Worm (Caenorhabditis elegans) whole organism, L2 larva: Measurements from ENCODE around the gene fbxa-170.

ENCODE experiments used
- R02D3.7 ChIP-seq: fragments of 150-350 bp; optimal IDR thresholded peaks from 2 replicates; lab custom pipeline; 2014; ENCODE audit warnings: missing biosample characterization, missing genetic modification characterization
- Y55F3AM.14 ChIP-seq: fragments of 200-800 bp; sonication (Bioruptor generic); optimal IDR thresholded peaks from 2 replicates; lab custom pipeline; 2018; ENCODE audit warnings: mild to moderate bottlenecking, missing genetic modification characterization, missing compliant biosample characterization
- ZK546.5 ChIP-seq: sonication (generic microtip); optimal IDR thresholded peaks from 2 replicates; lab custom pipeline; 2017; ENCODE audit warnings: missing biosample characterization, missing genetic modification characterization
- dmd-4 ChIP-seq: sonication (generic microtip); optimal IDR thresholded peaks from 2 replicates; lab custom pipeline; 2017; ENCODE audit warnings: missing biosample characterization, missing genetic modification characterization
- elt-1 ChIP-seq: fragments of 150-350 bp; optimal IDR thresholded peaks from 2 replicates; lab custom pipeline; 2014; ENCODE audit warnings: missing biosample characterization, missing genetic modification characterization
- nhr-237 ChIP-seq: fragments of 150-350 bp; optimal IDR thresholded peaks from 2 replicates; lab custom pipeline; 2014; ENCODE audit warnings: missing biosample characterization, missing genetic modification characterization
- nhr-77 ChIP-seq: fragments of 150-350 bp; optimal IDR thresholded peaks from 2 replicates; lab custom pipeline; 2014; ENCODE audit warnings: missing biosample characterization, missing genetic modification characterization
- skn-1 ChIP-seq: sonication (generic microtip); optimal IDR thresholded peaks from 2 replicates; lab custom pipeline; 2017; ENCODE audit warnings: missing biosample characterization, missing genetic modification characterization
- zag-1 ChIP-seq: fragments of 150-350 bp; optimal IDR thresholded peaks from 2 replicates; lab custom pipeline; 2014; ENCODE audit warnings: missing biosample characterization, missing genetic modification characterization
- ztf-11 ChIP-seq: sonication (generic microtip); optimal IDR thresholded peaks from 2 replicates; lab custom pipeline; 2017; ENCODE audit warnings: missing biosample characterization, missing genetic modification characterization
- ztf-4 ChIP-seq: fragments of 150-350 bp; optimal IDR thresholded peaks from 2 replicates; lab custom pipeline; 2014; ENCODE audit warnings: missing biosample characterization, missing genetic modification characterization

DNA sequence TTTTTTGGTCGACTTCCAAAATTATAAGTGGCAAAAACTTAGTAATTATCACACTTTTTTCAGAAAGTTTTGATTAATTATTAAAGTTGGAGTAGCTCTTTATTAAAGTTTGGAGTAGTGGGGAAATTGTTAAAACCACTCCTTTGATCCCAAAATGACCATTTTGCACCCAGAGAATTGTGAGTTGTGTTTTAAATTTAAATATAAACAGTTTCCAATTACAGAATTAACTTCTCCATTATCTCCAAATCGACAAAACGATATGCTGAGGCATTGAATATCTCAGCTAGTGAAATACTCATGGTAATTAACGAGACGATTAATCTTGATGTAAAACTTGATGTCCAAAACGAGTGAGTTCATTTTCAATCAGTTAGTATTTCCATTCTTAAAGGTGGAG lies 50.1 kb downstream of the fbxa-170 start, which contains the start of gene fbxb-58:
- TF ChIP-seq Y55F3AM.14 (GFP tag; lab: Kevin White, UChicago) (no peak), dmd-4 (tag; lab: Kevin White, UChicago) (no peak), ztf-4 (tag; lab: Kevin White, UChicago) (no peak), ZK546.5 (no peak), R02D3.7 (tag; lab: Kevin White, UChicago) (no peak), nhr-237 (tag; lab: Kevin White, UChicago) (no peak), zag-1 (tag; lab: Kevin White, UChicago) (no peak), nhr-77 (tag; lab: Kevin White, UChicago) (no peak), skn-1 (tag; lab: Kevin White, UChicago) (no peak), elt-1 (tag; lab: Kevin White, UChicago) (no peak), ztf-11 (tag; lab: Kevin White, UChicago) (no peak)
